Worm (Caenorhabditis elegans) whole organism, mixed stage, embryonic: ENCODE results near the gene T09A5.5.

Experiments
- M03D4.4 ChIP-seq: sonication (generic microtip); optimal IDR thresholded peaks from 2 replicates; lab custom pipeline; 2017; ENCODE audit warnings: mild to moderate bottlenecking, missing genetic modification characterization, missing compliant biosample characterization
- bed-3 ChIP-seq: fragments of 200-800 bp; sonication (Bioruptor generic); optimal IDR thresholded peaks from 3 replicates; lab custom pipeline; 2018; ENCODE audit warnings: mild to moderate bottlenecking, missing genetic modification characterization, moderate library complexity, missing compliant biosample characterization
- blmp-1 ChIP-seq: fragments of 150-350 bp; optimal IDR thresholded peaks from 2 replicates; lab custom pipeline; 2014; ENCODE audit warnings: missing biosample characterization, missing genetic modification characterization
- ceh-39 ChIP-seq: fragments of 150-350 bp; optimal IDR thresholded peaks from 2 replicates; lab custom pipeline; 2014; ENCODE audit warnings: missing biosample characterization, missing genetic modification characterization
- ceh-43 ChIP-seq: fragments of 200-800 bp; sonication (Bioruptor generic); optimal IDR thresholded peaks from 2 replicates; lab custom pipeline; 2018; ENCODE audit warnings: mild to moderate bottlenecking, missing genetic modification characterization, moderate library complexity, missing compliant biosample characterization
- ceh-83 ChIP-seq: fragments of 200-800 bp; sonication (Bioruptor generic); optimal IDR thresholded peaks from 2 replicates; lab custom pipeline; 2018; ENCODE audit warnings: mild to moderate bottlenecking, missing genetic modification characterization, missing compliant biosample characterization
- ces-1 ChIP-seq: fragments of 150-350 bp; optimal IDR thresholded peaks from 2 replicates; lab custom pipeline; 2014; ENCODE audit warnings: missing biosample characterization, missing genetic modification reagents, missing genetic modification characterization
- cnd-1 ChIP-seq: fragments of 200-800 bp; sonication (Bioruptor generic); optimal IDR thresholded peaks from 2 replicates; lab custom pipeline; 2018; ENCODE audit warnings: mild to moderate bottlenecking, missing genetic modification characterization, missing compliant biosample characterization
- drap-1 ChIP-seq: fragments of 200-800 bp; sonication (Bioruptor generic); optimal IDR thresholded peaks from 3 replicates; lab custom pipeline; 2018; ENCODE audit warnings: mild to moderate bottlenecking, missing genetic modification characterization, missing compliant biosample characterization
- elt-1 ChIP-seq: sonication (generic microtip); optimal IDR thresholded peaks from 2 replicates; lab custom pipeline; 2017; ENCODE audit warnings: missing genetic modification characterization, mild to moderate bottlenecking, missing compliant biosample characterization, antibody characterized with exemption, moderate library complexity, borderline replicate concordance; ENCODE audit not compliant: insufficient read depth
- elt-3 ChIP-seq: fragments of 150-350 bp; optimal IDR thresholded peaks from 2 replicates; lab custom pipeline; 2014; ENCODE audit warnings: missing biosample characterization, missing genetic modification characterization
- flh-1 ChIP-seq: fragments of 200-800 bp; sonication (Bioruptor generic); optimal IDR thresholded peaks from 2 replicates; lab custom pipeline; 2018; ENCODE audit warnings: mild to moderate bottlenecking, missing genetic modification characterization, moderate library complexity, missing compliant biosample characterization
- ham-2 ChIP-seq: fragments of 200-800 bp; sonication (Bioruptor generic); optimal IDR thresholded peaks from 2 replicates; lab custom pipeline; 2018; ENCODE audit warnings: mild to moderate bottlenecking, missing genetic modification characterization, missing compliant biosample characterization
- hlh-1 ChIP-seq: fragments of 150-350 bp; optimal IDR thresholded peaks from 2 replicates; lab custom pipeline; 2014; ENCODE audit warnings: missing biosample characterization, missing genetic modification reagents, missing genetic modification characterization
- lin-13 ChIP-seq: fragments of 150-350 bp; optimal IDR thresholded peaks from 2 replicates; lab custom pipeline; 2014; ENCODE audit warnings: missing biosample characterization, missing genetic modification characterization
- lin-32 ChIP-seq: fragments of 200-800 bp; sonication (Bioruptor generic); optimal IDR thresholded peaks from 2 replicates; lab custom pipeline; 2018; ENCODE audit warnings: mild to moderate bottlenecking, missing genetic modification characterization, missing compliant biosample characterization
- lsy-2 ChIP-seq: fragments of 150-350 bp; optimal IDR thresholded peaks from 2 replicates; lab custom pipeline; 2014; ENCODE audit warnings: missing biosample characterization, missing genetic modification characterization
- mab-5 ChIP-seq: fragments of 150-350 bp; optimal IDR thresholded peaks from 2 replicates; lab custom pipeline; 2014; ENCODE audit warnings: missing biosample characterization, missing genetic modification characterization
- mep-1 ChIP-seq: fragments of 150-350 bp; optimal IDR thresholded peaks from 2 replicates; lab custom pipeline; 2017; ENCODE audit warnings: missing biosample characterization, missing genetic modification reagents, missing genetic modification characterization, inconsistent platforms
- mls-2 ChIP-seq: sonication (generic microtip); optimal IDR thresholded peaks from 2 replicates; lab custom pipeline; 2016; ENCODE audit warnings: mild to moderate bottlenecking, missing genetic modification characterization, moderate library complexity, missing compliant biosample characterization
- nhr-12 ChIP-seq: fragments of 150-350 bp; optimal IDR thresholded peaks from 2 replicates; lab custom pipeline; 2014; ENCODE audit warnings: missing biosample characterization, missing genetic modification characterization
- nhr-2 ChIP-seq: fragments of 150-350 bp; optimal IDR thresholded peaks from 2 replicates; lab custom pipeline; 2014; ENCODE audit warnings: missing biosample characterization, missing genetic modification characterization
- nhr-237 ChIP-seq: fragments of 150-350 bp; optimal IDR thresholded peaks from 2 replicates; lab custom pipeline; 2014; ENCODE audit warnings: missing biosample characterization, missing genetic modification characterization
- nhr-28 ChIP-seq: fragments of 150-350 bp; optimal IDR thresholded peaks from 2 replicates; lab custom pipeline; 2014; ENCODE audit warnings: missing biosample characterization, missing genetic modification characterization
- nhr-76 ChIP-seq: sonication (generic microtip); optimal IDR thresholded peaks from 2 replicates; lab custom pipeline; 2017; ENCODE audit warnings: missing biosample characterization, missing genetic modification characterization
- pha-4 ChIP-seq: fragments of 150-350 bp; optimal IDR thresholded peaks from 2 replicates; lab custom pipeline; 2018; ENCODE audit warnings: missing biosample characterization, missing genetic modification reagents, missing genetic modification characterization
- sem-2 ChIP-seq: fragments of 200-800 bp; sonication (Bioruptor generic); optimal IDR thresholded peaks from 2 replicates; lab custom pipeline; 2018; ENCODE audit warnings: mild to moderate bottlenecking, missing genetic modification characterization, missing compliant biosample characterization
- snpc-4 ChIP-seq: fragments of 150-350 bp; optimal IDR thresholded peaks from 2 replicates; lab custom pipeline; 2014; ENCODE audit warnings: missing biosample characterization, missing genetic modification characterization
- sptf-1 ChIP-seq: sonication (generic microtip); optimal IDR thresholded peaks from 2 replicates; lab custom pipeline; 2017; ENCODE audit warnings: mild to moderate bottlenecking, missing genetic modification characterization, moderate library complexity, missing compliant biosample characterization
- tbx-8 ChIP-seq: fragments of 200-800 bp; sonication (Bioruptor generic); optimal IDR thresholded peaks from 2 replicates; lab custom pipeline; 2018; ENCODE audit warnings: mild to moderate bottlenecking, missing genetic modification characterization, moderate library complexity, missing compliant biosample characterization
- unc-120 ChIP-seq: sonication (generic microtip); optimal IDR thresholded peaks from 2 replicates; lab custom pipeline; 2017; ENCODE audit warnings: missing genetic modification characterization, missing compliant biosample characterization; ENCODE audit not compliant: poor library complexity, severe bottlenecking
- unc-39 ChIP-seq: fragments of 150-350 bp; optimal IDR thresholded peaks from 2 replicates; lab custom pipeline; 2014; ENCODE audit warnings: missing biosample characterization, missing genetic modification characterization
- unc-62 ChIP-seq: fragments of 150-350 bp; optimal IDR thresholded peaks from 2 replicates; lab custom pipeline; 2014; ENCODE audit warnings: missing biosample characterization, missing genetic modification reagents, missing genetic modification characterization
- zip-8 ChIP-seq: fragments of 150-350 bp; optimal IDR thresholded peaks from 2 replicates; lab custom pipeline; 2014; ENCODE audit warnings: missing biosample characterization, missing genetic modification characterization
- ztf-11 ChIP-seq: fragments of 150-350 bp; optimal IDR thresholded peaks from 2 replicates; lab custom pipeline; 2014; ENCODE audit warnings: missing biosample characterization, missing genetic modification characterization

Gene T09A5.5

ce11 chrII:7863480-7864125 lies 10.0 kb upstream of the T09A5.5 start:
- TF ChIP-seq unc-120 = no peak
- TF ChIP-seq unc-39 (tag; lab: Kevin White, UChicago) = no peak
- TF ChIP-seq nhr-12 (tag; lab: Kevin White, UChicago) = no peak
- TF ChIP-seq sptf-1 = peak; percentile 20
- no peak for TF ChIP-seq nhr-237

- TF ChIP-seq ceh-43 (GFP tag; lab: Kevin White, UChicago) = no peak
- no peak for TF ChIP-seq elt-3 (tag; lab: Kevin White, UChicago)
- no peak for TF ChIP-seq flh-1 (GFP tag; lab: Kevin White, UChicago)
- TF ChIP-seq bed-3 = no peak
- TF ChIP-seq snpc-4 (tag; lab: Kevin White, UChicago) = no peak
- peak; percentile 48 for TF ChIP-seq mls-2
- TF ChIP-seq lsy-2 (tag; lab: Kevin White, UChicago) = peak; percentile 27
- TF ChIP-seq hlh-1 (tag; lab: Kevin White, UChicago) = peak; percentile 22
- no peak for TF ChIP-seq nhr-12 (tag; lab: Kevin White, UChicago)
- no peak for TF ChIP-seq pha-4
- no peak for TF ChIP-seq ceh-83
- TF ChIP-seq blmp-1 (tag; lab: Kevin White, UChicago) = no peak
- no peak for TF ChIP-seq nhr-28 (tag; lab: Kevin White, UChicago)
- no peak for TF ChIP-seq unc-39 (tag; lab: Kevin White, UChicago)
- TF ChIP-seq drap-1 (GFP tag; lab: Kevin White, UChicago) = peak; percentile 4
- TF ChIP-seq zip-8 (tag; lab: Kevin White, UChicago) = no peak
- TF ChIP-seq elt-1 (tag; lab: Kevin White, UChicago) = no peak
- peak; percentile 45 for TF ChIP-seq ces-1
- no peak for TF ChIP-seq lin-32
- TF ChIP-seq tbx-8 (GFP tag; lab: Kevin White, UChicago) = no peak
- peak; percentile 44 for TF ChIP-seq unc-120
- TF ChIP-seq nhr-76 (tag; lab: Kevin White, UChicago) = no peak
- TF ChIP-seq mab-5 (tag; lab: Kevin White, UChicago) = no peak
- TF ChIP-seq mep-1 (tag; lab: Kevin White, UChicago) = no peak
- TF ChIP-seq unc-62 (GFP tag; lab: Kevin White, UChicago) = peak; percentile 25
- TF ChIP-seq cnd-1 (tag; lab: Kevin White, UChicago) = no peak
- no peak for TF ChIP-seq nhr-237
- TF ChIP-seq sem-2 (GFP tag; lab: Kevin White, UChicago) = no peak
- TF ChIP-seq nhr-2 (tag; lab: Kevin White, UChicago) = no peak
- no peak for TF ChIP-seq ztf-11 (tag; lab: Kevin White, UChicago)
- no peak for TF ChIP-seq ceh-39
- no peak for TF ChIP-seq ham-2
- no peak for TF ChIP-seq M03D4.4 (tag; lab: Kevin White, UChicago)
- peak; percentile 31 for TF ChIP-seq lin-13 (tag; lab: Kevin White, UChicago)
Measured at ce11 chrII:7860221-7860928, 6.8 kb upstream of the T09A5.5 start, which contains the start of gene lin-5. lin-5 (plus strand) TSS chrII:7860574.

- TF ChIP-seq ceh-39 = no peak
- TF ChIP-seq flh-1 (GFP tag; lab: Kevin White, UChicago) = no peak
- TF ChIP-seq ztf-11 (tag; lab: Kevin White, UChicago) = no peak
- no peak for TF ChIP-seq lin-32
- no peak for TF ChIP-seq elt-1 (tag; lab: Kevin White, UChicago)
- TF ChIP-seq mep-1 (tag; lab: Kevin White, UChicago) = no peak
- no peak for TF ChIP-seq ces-1
- TF ChIP-seq nhr-28 (tag; lab: Kevin White, UChicago) = no peak
Measured at ce11 chrII:7858101-7858500, 4.5 kb upstream of the T09A5.5 start, which contains the start of gene sds-22. sds-22 (plus strand) TSS chrII:7858401.
